Fruit fly (Drosophila melanogaster) whole organism, embryonic: ENCODE data around the gene ninaE.

Experiments used
- Bteb2 ChIP-seq: fragments of 200-800 bp; sonication (Bioruptor generic); optimal IDR thresholded peaks from 2 replicates; lab custom pipeline; 2016; ENCODE audit warnings: missing biosample characterization, missing genetic modification characterization
- CG10147 ChIP-seq: fragments of 200-800 bp; sonication (Bioruptor generic); optimal IDR thresholded peaks from 2 replicates; lab custom pipeline; 2019; ENCODE audit warnings: missing biosample characterization, mild to moderate bottlenecking, missing genetic modification characterization, moderate library complexity
- CG12299 ChIP-seq: fragments of 200-800 bp; sonication (Bioruptor generic); optimal IDR thresholded peaks from 2 replicates; lab custom pipeline; 2018; ENCODE audit warnings: missing biosample characterization, mild to moderate bottlenecking, missing genetic modification characterization
- CG12659 ChIP-seq: fragments of 200-800 bp; sonication (Bioruptor generic); optimal IDR thresholded peaks from 3 replicates; lab custom pipeline; 2017; ENCODE audit warnings: mild to moderate bottlenecking, missing biosample characterization, missing genetic modification reagents, missing genetic modification characterization
- CG12942 ChIP-seq: fragments of 200-800 bp; sonication (Bioruptor generic); optimal IDR thresholded peaks from 3 replicates; lab custom pipeline; 2016; ENCODE audit warnings: missing biosample characterization, missing genetic modification characterization
- CG14965 ChIP-seq: fragments of 200-800 bp; sonication (Bioruptor generic); optimal IDR thresholded peaks from 2 replicates; lab custom pipeline; 2016; ENCODE audit warnings: missing biosample characterization, missing genetic modification characterization, borderline replicate concordance
- CG16813 ChIP-seq: fragments of 200-800 bp; sonication (Bioruptor generic); IDR thresholded peaks from 3 replicates; pipeline ENCODE4 v1.3.6; 2022; ENCODE audit warnings: missing biosample characterization, missing genetic modification characterization; ENCODE audit not compliant: partially characterized antibody
- CG17361 ChIP-seq: fragments of 200-800 bp; sonication (Bioruptor generic); IDR thresholded peaks from 3 replicates; pipeline ENCODE4 v1.3.6; 2022; ENCODE audit warnings: missing biosample characterization, missing genetic modification characterization
- CG17612 ChIP-seq: fragments of 200-800 bp; sonication (Bioruptor generic); IDR thresholded peaks from 2 replicates; pipeline ENCODE4 v1.3.6; 2022; ENCODE audit warnings: missing biosample characterization, missing genetic modification characterization
- CG18476 ChIP-seq: fragments of 200-800 bp; sonication (Bioruptor generic); optimal IDR thresholded peaks from 2 replicates; lab custom pipeline; 2016; ENCODE audit warnings: missing biosample characterization, mild to moderate bottlenecking, missing genetic modification characterization
- CG18599 ChIP-seq: fragments of 200-800 bp; sonication (Bioruptor generic); optimal IDR thresholded peaks from 3 replicates; lab custom pipeline; 2017; ENCODE audit warnings: missing biosample characterization, missing genetic modification characterization, mild to moderate bottlenecking, moderate library complexity, missing genetic modification reagents
- CG2129 ChIP-seq: fragments of 200-800 bp; sonication (Bioruptor generic); IDR thresholded peaks from 2 replicates; pipeline ENCODE4 v1.3.6; 2022; ENCODE audit warnings: missing biosample characterization, missing genetic modification characterization; ENCODE audit not compliant: partially characterized antibody
- CG2678 ChIP-seq: fragments of 200-800 bp; sonication (Bioruptor generic); optimal IDR thresholded peaks from 3 replicates; lab custom pipeline; 2019; ENCODE audit warnings: missing biosample characterization, mild to moderate bottlenecking, missing genetic modification characterization, moderate library complexity
- CG3065 ChIP-seq: fragments of 200-800 bp; sonication (Bioruptor generic); optimal IDR thresholded peaks from 2 replicates; lab custom pipeline; 2016; ENCODE audit warnings: missing biosample characterization, missing genetic modification characterization
- CG4617 ChIP-seq: fragments of 200-800 bp; sonication (Bioruptor generic); optimal IDR thresholded peaks from 3 replicates; lab custom pipeline; 2016; ENCODE audit warnings: missing biosample characterization, missing genetic modification characterization, borderline replicate concordance
- CG8290 ChIP-seq, 3 experiments: fragments of 200-800 bp; sonication (Bioruptor generic); optimal IDR thresholded peaks; 2 replicates each; lab custom pipeline; 2016 to 2019; ENCODE audit warnings: missing biosample characterization in 3 of 3, missing genetic modification characterization in 3 of 3, mild to moderate bottlenecking in 2 of 3, moderate library complexity in 1 of 3
- CG8478 ChIP-seq: fragments of >200 bp; optimal IDR thresholded peaks from 2 replicates; lab custom pipeline; 2018
- CG9727 ChIP-seq: fragments of 200-800 bp; sonication (Bioruptor generic); optimal IDR thresholded peaks from 3 replicates; lab custom pipeline; 2017; ENCODE audit warnings: missing biosample characterization, mild to moderate bottlenecking, missing genetic modification characterization
- CrebB ChIP-seq: fragments of 200-800 bp; sonication (Bioruptor generic); optimal IDR thresholded peaks from 3 replicates; lab custom pipeline; 2018; ENCODE audit warnings: missing biosample characterization, mild to moderate bottlenecking, missing genetic modification characterization
- Drgx ChIP-seq: fragments of 200-800 bp; sonication (Bioruptor generic); IDR thresholded peaks from 2 replicates; pipeline ENCODE4 v1.3.6; 2022; ENCODE audit warnings: missing biosample characterization, missing genetic modification characterization
- Elba2 ChIP-seq: fragments of 200-800 bp; sonication (Bioruptor generic); optimal IDR thresholded peaks from 3 replicates; lab custom pipeline; 2016; ENCODE audit warnings: missing biosample characterization, missing genetic modification characterization
- Fer3 ChIP-seq: fragments of 200-800 bp; sonication (Bioruptor generic); optimal IDR thresholded peaks from 2 replicates; lab custom pipeline; 2018; ENCODE audit warnings: missing biosample characterization, mild to moderate bottlenecking, missing genetic modification characterization, moderate library complexity
- Hr3 ChIP-seq: fragments of 200-800 bp; sonication (Bioruptor generic); optimal IDR thresholded peaks from 3 replicates; lab custom pipeline; 2016; ENCODE audit warnings: missing biosample characterization, missing genetic modification characterization
- Jarid2 ChIP-seq: fragments of 200-800 bp; sonication (Bioruptor generic); optimal IDR thresholded peaks from 3 replicates; lab custom pipeline; 2017; ENCODE audit warnings: mild to moderate bottlenecking, missing biosample characterization, missing genetic modification reagents, missing genetic modification characterization
- Lpt ChIP-seq: fragments of >200 bp; optimal IDR thresholded peaks from 2 replicates; lab custom pipeline; 2018; ENCODE audit warnings: missing biosample characterization, missing genetic modification characterization
- Mrtf ChIP-seq: fragments of 200-800 bp; sonication (Bioruptor generic); IDR thresholded peaks from 3 replicates; pipeline ENCODE4 v1.3.6; 2022; ENCODE audit warnings: missing biosample characterization, missing genetic modification characterization
- NC2α ChIP-seq: fragments of 200-800 bp; sonication (Bioruptor generic); optimal IDR thresholded peaks from 2 replicates; lab custom pipeline; 2016; ENCODE audit warnings: missing biosample characterization, missing genetic modification characterization
- Taf1 ChIP-seq: fragments of 200-800 bp; sonication (Bioruptor generic); IDR thresholded peaks from 2 replicates; pipeline ENCODE4 v1.3.6; 2022; ENCODE audit warnings: missing biosample characterization, missing genetic modification characterization
- az2 ChIP-seq: fragments of 200-800 bp; sonication (Bioruptor generic); optimal IDR thresholded peaks from 3 replicates; lab custom pipeline; 2016; ENCODE audit warnings: missing biosample characterization, missing genetic modification characterization
- chinmo ChIP-seq: fragments of 200-800 bp; sonication (Bioruptor generic); IDR thresholded peaks from 4 replicates; pipeline ENCODE4 v1.3.6; 2022; ENCODE audit warnings: missing biosample characterization, missing genetic modification characterization; ENCODE audit not compliant: partially characterized antibody
- chn ChIP-seq: fragments of 200-800 bp; sonication (Bioruptor generic); optimal IDR thresholded peaks from 2 replicates; lab custom pipeline; 2016; ENCODE audit warnings: missing biosample characterization, missing genetic modification characterization
- ci ChIP-seq: fragments of 200-800 bp; sonication (Bioruptor generic); IDR thresholded peaks from 3 replicates; pipeline ENCODE4 v1.3.6; 2022; ENCODE audit warnings: missing biosample characterization, missing genetic modification characterization
- dpn ChIP-seq, 2 experiments: fragments of 200-800 bp; sonication (Bioruptor generic); optimal IDR thresholded peaks; 3 replicates each; lab custom pipeline; 2016; ENCODE audit warnings: missing biosample characterization in 2 of 2, missing genetic modification characterization in 2 of 2
- fd96Cb ChIP-seq: fragments of 200-800 bp; sonication (Bioruptor generic); optimal IDR thresholded peaks from 2 replicates; lab custom pipeline; 2018; ENCODE audit warnings: missing biosample characterization, mild to moderate bottlenecking, missing genetic modification characterization, moderate library complexity
- ftz-f1 ChIP-seq: fragments of 200-800 bp; sonication (Bioruptor generic); optimal IDR thresholded peaks from 2 replicates; lab custom pipeline; 2016; ENCODE audit warnings: missing biosample characterization, missing genetic modification characterization
- her ChIP-seq: fragments of 200-800 bp; sonication (Bioruptor generic); optimal IDR thresholded peaks from 2 replicates; lab custom pipeline; 2016; ENCODE audit warnings: missing biosample characterization, missing genetic modification characterization
- hkb ChIP-seq, 2 experiments: fragments of 200-800 bp in 1 of 2; fragments of >200 bp in 1 of 2; sonication (Bioruptor generic) in 1 of 2; IDR thresholded peaks in 1 of 2; optimal IDR thresholded peaks in 1 of 2; 2 replicates each; pipeline versions ENCODE4 v1.3.6 to Lab custom; 2017 to 2022; ENCODE audit warnings: missing biosample characterization in 1 of 2, missing genetic modification characterization in 1 of 2
- mam ChIP-seq: fragments of 200-800 bp; sonication (Bioruptor generic); optimal IDR thresholded peaks from 3 replicates; lab custom pipeline; 2016; ENCODE audit warnings: missing biosample characterization, missing genetic modification characterization
- mirr ChIP-seq: fragments of 200-800 bp; sonication (Bioruptor generic); optimal IDR thresholded peaks from 3 replicates; lab custom pipeline; 2018; ENCODE audit warnings: missing biosample characterization, mild to moderate bottlenecking, missing genetic modification characterization
- oc ChIP-seq: fragments of 200-800 bp; sonication (Bioruptor generic); optimal IDR thresholded peaks from 2 replicates; lab custom pipeline; 2018; ENCODE audit warnings: missing biosample characterization, mild to moderate bottlenecking, missing genetic modification characterization, moderate library complexity
- p53 ChIP-seq: fragments of 200-800 bp; sonication (Bioruptor generic); optimal IDR thresholded peaks from 2 replicates; lab custom pipeline; 2016; ENCODE audit warnings: missing biosample characterization, missing genetic modification characterization
- pita ChIP-seq: fragments of 200-800 bp; sonication (Bioruptor generic); optimal IDR thresholded peaks from 2 replicates; lab custom pipeline; 2017; ENCODE audit warnings: missing biosample characterization, mild to moderate bottlenecking, missing genetic modification characterization
- run ChIP-seq: fragments of 200-800 bp; sonication (Bioruptor generic); optimal IDR thresholded peaks from 3 replicates; lab custom pipeline; 2018; ENCODE audit warnings: missing biosample characterization, mild to moderate bottlenecking, missing genetic modification characterization
- salm ChIP-seq: fragments of 200-800 bp; sonication (Bioruptor generic); optimal IDR thresholded peaks from 2 replicates; lab custom pipeline; 2018; ENCODE audit warnings: missing biosample characterization, mild to moderate bottlenecking, missing genetic modification characterization
- slbo ChIP-seq: fragments of 200-800 bp; sonication (Bioruptor generic); IDR thresholded peaks from 2 replicates; pipeline ENCODE4 v1.3.6; 2022; ENCODE audit warnings: missing biosample characterization, missing genetic modification characterization
- so ChIP-seq: fragments of 200-800 bp; sonication (Bioruptor generic); IDR thresholded peaks from 3 replicates; pipeline ENCODE4 v1.3.6; 2022; ENCODE audit warnings: missing biosample characterization, missing genetic modification characterization
- trem ChIP-seq: fragments of 200-800 bp; optimal IDR thresholded peaks from 3 replicates; lab custom pipeline; 2019; ENCODE audit warnings: missing biosample characterization, mild to moderate bottlenecking, missing genetic modification characterization, moderate library complexity
- trh ChIP-seq: fragments of 200-800 bp; sonication (Bioruptor generic); optimal IDR thresholded peaks from 2 replicates; lab custom pipeline; 2016; ENCODE audit warnings: missing biosample characterization, missing genetic modification characterization
- zf30C ChIP-seq: fragments of 200-800 bp; sonication (Bioruptor generic); optimal IDR thresholded peaks from 3 replicates; lab custom pipeline; 2018; ENCODE audit warnings: missing biosample characterization, mild to moderate bottlenecking, missing genetic modification characterization

ninaE gene

DNA sequence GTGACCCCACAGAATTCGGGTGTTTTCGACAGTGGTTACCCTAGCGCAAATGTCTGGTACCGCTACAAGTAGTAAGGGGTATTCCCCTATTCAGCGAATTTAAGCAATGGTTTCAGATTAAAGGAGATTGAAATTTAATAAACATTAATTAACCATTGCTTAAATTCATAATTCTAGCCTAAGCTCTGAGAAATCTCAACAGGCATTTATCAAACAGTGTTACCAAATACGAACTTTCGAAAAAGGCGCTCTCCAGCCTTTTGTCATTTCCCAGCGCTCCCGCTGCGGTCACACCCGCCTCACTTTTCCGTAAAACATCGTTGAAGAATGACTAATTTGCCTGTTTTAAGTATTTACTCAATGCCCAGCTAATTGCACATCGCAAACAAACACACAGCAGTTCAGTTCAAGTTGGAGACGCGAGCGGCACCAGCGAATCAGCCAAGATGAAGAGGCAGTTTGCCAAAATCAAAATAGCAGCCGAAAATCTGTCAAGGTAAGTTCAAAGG, 16.9 kb upstream of the ninaE start, which contains the start of the genes Surf6 and RhoGAP92B (continued):
- TF ChIP-seq CG8290 (GFP tag; optimal IDR thresholded peaks at IDR 0.05; lab: Kevin White, UChicago) (peak; percentile 34), CG8290 (tag; optimal IDR thresholded peaks at IDR 0.05; lab: Kevin White, UChicago) (peak; percentile 31 to 64), Drgx (GFP tag; lab: Robert Waterston, UW) (peak; percentile 27; the same call in 1 of the 2 replicates), CG2678 (tag; lab: Kevin White, UChicago) (peak; percentile 64), mam (GFP tag; lab: Kevin White, UChicago) (peak; percentile 71), CG14965 (GFP tag; lab: Kevin White, UChicago) (no peak), CG12942 (GFP tag; lab: Kevin White, UChicago) (peak; percentile 49), NC2α (peak; percentile 69), trem (tag; lab: Kevin White, UChicago) (peak; percentile 89), hkb (optimal IDR thresholded peaks at IDR 0.05; lab: Kevin White, UChicago) (peak; percentile 96), hkb (GFP tag; IDR thresholded peaks at IDR 0.05; lab: Robert Waterston, UW) (peak; percentile 80), pita (GFP tag; lab: Kevin White, UChicago) (no peak), chn (GFP tag; lab: Kevin White, UChicago) (peak; percentile 56), chinmo (GFP tag; lab: Robert Waterston, UW) (0 out of 4 replicates have a peak, but pooled peaks have one; percentile 43), zf30C (GFP tag; lab: Kevin White, UChicago) (no peak), Fer3 (tag; lab: Kevin White, UChicago) (peak; percentile 55), Mrtf (GFP tag; lab: Robert Waterston, UW) (no peak), salm (tag; lab: Kevin White, UChicago) (peak; percentile 41), az2 (peak; percentile 55), fd96Cb (peak; percentile 9), ftz-f1 (GFP tag; lab: Kevin White, UChicago) (peak; percentile 51), oc (tag; lab: Kevin White, UChicago) (no peak), Bteb2 (GFP tag; lab: Kevin White, UChicago) (peak; percentile 58), Hr3 (GFP tag; lab: Kevin White, UChicago) (peak; percentile 40), dpn (GFP tag; optimal IDR thresholded peaks at IDR 0.05; lab: Kevin White, UChicago) (peak; percentile 58 to 68), CG17612 (GFP tag; lab: Robert Waterston, UW) (0 out of 2 replicates have a peak, but pooled peaks have one; percentile 23), CG9727 (GFP tag; lab: Kevin White, UChicago) (peak; percentile 68), ci (GFP tag; lab: Robert Waterston, UW) (peak; percentile 65; the same call in 1 of the 3 replicates), run (peak; percentile 57), CG3065 (peak; percentile 12), slbo (GFP tag; lab: Robert Waterston, UW) (peak; percentile 38), CG12299 (tag; lab: Kevin White, UChicago) (peak; percentile 55), CG12659 (peak; percentile 88), Jarid2 (GFP tag; lab: Kevin White, UChicago) (peak; percentile 53), CG2129 (no peak), CG18599 (GFP tag; lab: Kevin White, UChicago) (peak; percentile 83), Lpt (no peak), CG4617 (GFP tag; lab: Kevin White, UChicago) (peak; percentile 79), Elba2 (GFP tag; lab: Kevin White, UChicago) (peak; percentile 43), CG17361 (peak; percentile 63; the same call in 2 of the 3 replicates), Taf1 (peak; percentile 42; the same call in 1 of the 2 replicates), CG18476 (GFP tag; lab: Kevin White, UChicago) (peak; percentile 23), p53 (peak; percentile 55), CG16813 (peak; percentile 34; the same call in 1 of the 3 replicates), CG10147 (GFP tag; lab: Kevin White, UChicago) (peak; percentile 38), CG8478 (lab: Kevin White, UChicago) (no peak), trh (no peak), mirr (GFP tag; lab: Kevin White, UChicago) (no peak), so (GFP tag; lab: Robert Waterston, UW) (peak; percentile 53; the same call in 1 of the 3 replicates), her (GFP tag; lab: Kevin White, UChicago) (peak; percentile 63), CrebB (tag; lab: Kevin White, UChicago) (no peak)
